Fruit fly (Drosophila melanogaster) whole organism, prepupa: ENCODE measurements around the gene CG42759.
A peak's percentile ranks its signal among the peaks of the same experiment; 100 is the strongest.

ENCODE experiments used
- Blimp-1 ChIP-seq: fragments of 200-800 bp; sonication (Bioruptor generic); optimal IDR thresholded peaks from 3 replicates; lab custom pipeline; 2017; ENCODE audit warnings: missing biosample characterization, missing genetic modification characterization, mild to moderate bottlenecking, moderate library complexity, missing genetic modification reagents
- CG10631 ChIP-seq: fragments of 200-800 bp; sonication (Bioruptor generic); optimal IDR thresholded peaks from 2 replicates; lab custom pipeline; 2016; ENCODE audit warnings: missing biosample characterization, missing genetic modification characterization
- CG10669 ChIP-seq: fragments of 200-800 bp; sonication (Bioruptor generic); optimal IDR thresholded peaks from 3 replicates; lab custom pipeline; 2018; ENCODE audit warnings: missing biosample characterization, mild to moderate bottlenecking, missing genetic modification characterization, moderate library complexity
- CG11294 ChIP-seq: fragments of 200-800 bp; sonication (Bioruptor generic); IDR thresholded peaks from 2 replicates; pipeline ENCODE4 v1.3.6; 2022; ENCODE audit warnings: missing biosample characterization, missing genetic modification characterization
- CG11762 ChIP-seq: fragments of 200-800 bp; sonication (Bioruptor generic); optimal IDR thresholded peaks from 3 replicates; lab custom pipeline; 2016; ENCODE audit warnings: missing biosample characterization, missing genetic modification characterization; ENCODE audit not compliant: insufficient read depth
- CG15336 ChIP-seq: fragments of 200-800 bp; sonication (Bioruptor generic); IDR thresholded peaks from 2 replicates; pipeline ENCODE4 v1.3.6; 2022; ENCODE audit warnings: missing biosample characterization, missing genetic modification characterization
- CG1621 ChIP-seq: fragments of 200-800 bp; sonication (Bioruptor generic); optimal IDR thresholded peaks from 3 replicates; lab custom pipeline; 2018; ENCODE audit warnings: missing biosample characterization, mild to moderate bottlenecking, missing genetic modification characterization
- CG32006 ChIP-seq: fragments of 200-800 bp; sonication (Bioruptor generic); optimal IDR thresholded peaks from 3 replicates; lab custom pipeline; 2017; ENCODE audit warnings: missing biosample characterization, mild to moderate bottlenecking, missing genetic modification characterization
- CG34406 ChIP-seq: fragments of 200-800 bp; sonication (Bioruptor generic); optimal IDR thresholded peaks from 3 replicates; lab custom pipeline; 2016; ENCODE audit warnings: missing biosample characterization, missing genetic modification characterization
- CG3919 ChIP-seq: fragments of 200-800 bp; sonication (Bioruptor generic); optimal IDR thresholded peaks from 3 replicates; lab custom pipeline; 2016; ENCODE audit warnings: missing biosample characterization, missing genetic modification characterization
- CG4318 ChIP-seq: fragments of 200-800 bp; sonication (Bioruptor generic); optimal IDR thresholded peaks from 3 replicates; lab custom pipeline; 2017; ENCODE audit warnings: missing biosample characterization, mild to moderate bottlenecking, missing genetic modification characterization
- CG6163 ChIP-seq: fragments of 200-800 bp; sonication (Bioruptor generic); IDR thresholded peaks from 3 replicates; pipeline ENCODE4 v1.3.6; 2022; ENCODE audit warnings: missing biosample characterization, missing genetic modification characterization
- CG6276 ChIP-seq: fragments of 200-800 bp; sonication (Bioruptor generic); optimal IDR thresholded peaks from 2 replicates; lab custom pipeline; 2017; ENCODE audit warnings: missing biosample characterization, mild to moderate bottlenecking, missing genetic modification characterization
- CG6792 ChIP-seq: fragments of 200-800 bp; sonication (Bioruptor generic); optimal IDR thresholded peaks from 3 replicates; lab custom pipeline; 2016; ENCODE audit warnings: missing biosample characterization, missing genetic modification characterization
- CG7368 ChIP-seq: fragments of 200-800 bp; sonication (Bioruptor generic); optimal IDR thresholded peaks from 3 replicates; lab custom pipeline; 2016; ENCODE audit warnings: missing biosample characterization, missing genetic modification characterization
- CG8119 ChIP-seq: fragments of 200-800 bp; sonication (Bioruptor generic); IDR thresholded peaks from 3 replicates; pipeline ENCODE4 v1.3.6; 2022; ENCODE audit warnings: missing biosample characterization, missing genetic modification characterization
- CG8319 ChIP-seq: fragments of 200-800 bp; sonication (Bioruptor generic); optimal IDR thresholded peaks from 3 replicates; lab custom pipeline; 2016; ENCODE audit warnings: missing biosample characterization, missing genetic modification characterization
- CG9139 ChIP-seq: fragments of 200-800 bp; sonication (Bioruptor generic); optimal IDR thresholded peaks from 3 replicates; lab custom pipeline; 2017; ENCODE audit warnings: missing biosample characterization, mild to moderate bottlenecking, missing genetic modification characterization
- Eip75B ChIP-seq: fragments of 200-800 bp; sonication (Bioruptor generic); optimal IDR thresholded peaks from 3 replicates; lab custom pipeline; 2016; ENCODE audit warnings: missing biosample characterization, missing genetic modification characterization
- Eip78C ChIP-seq: fragments of 200-800 bp; sonication (Bioruptor generic); peaks from one replicate; lab custom pipeline; 2016; ENCODE audit warnings: missing biosample characterization, missing genetic modification characterization
- Ets96B ChIP-seq: fragments of 200-800 bp; optimal IDR thresholded peaks from 2 replicates; lab custom pipeline; 2019; ENCODE audit warnings: missing biosample characterization, mild to moderate bottlenecking, missing genetic modification characterization, moderate library complexity
- Gug ChIP-seq: fragments of 200-800 bp; sonication (Bioruptor generic); IDR thresholded peaks from 2 replicates; pipeline ENCODE4 v1.3.6; 2022; ENCODE audit warnings: missing biosample characterization, missing genetic modification characterization
- Hr38 ChIP-seq: sonication (Bioruptor generic); optimal IDR thresholded peaks from 2 replicates; lab custom pipeline; 2016; ENCODE audit warnings: missing biosample characterization, missing genetic modification characterization
- Hr4 ChIP-seq: fragments of 200-800 bp; sonication (Bioruptor generic); optimal IDR thresholded peaks from 3 replicates; lab custom pipeline; 2016; ENCODE audit warnings: missing biosample characterization, missing genetic modification characterization
- Lpt ChIP-seq: fragments of 200-800 bp; sonication (Bioruptor generic); optimal IDR thresholded peaks from 3 replicates; lab custom pipeline; 2016; ENCODE audit warnings: missing biosample characterization, missing genetic modification characterization
- Met ChIP-seq: fragments of 200-800 bp; sonication (Bioruptor generic); optimal IDR thresholded peaks from 3 replicates; lab custom pipeline; 2016; ENCODE audit warnings: missing biosample characterization, missing genetic modification characterization
- OdsH ChIP-seq: fragments of 200-800 bp; sonication (Bioruptor generic); optimal IDR thresholded peaks from 3 replicates; lab custom pipeline; 2016; ENCODE audit warnings: missing biosample characterization, missing genetic modification characterization
- achi ChIP-seq: fragments of 200-800 bp; sonication (Bioruptor generic); optimal IDR thresholded peaks from 3 replicates; lab custom pipeline; 2016; ENCODE audit warnings: missing biosample characterization, missing genetic modification characterization
- acj6 ChIP-seq: fragments of 200-800 bp; sonication (Bioruptor generic); optimal IDR thresholded peaks from 3 replicates; lab custom pipeline; 2016; ENCODE audit warnings: missing biosample characterization, missing genetic modification characterization
- dac ChIP-seq: fragments of 200-800 bp; sonication (Bioruptor generic); optimal IDR thresholded peaks from 2 replicates; lab custom pipeline; 2017; ENCODE audit warnings: missing biosample characterization, mild to moderate bottlenecking, missing genetic modification characterization
- eg ChIP-seq: fragments of 200-800 bp; sonication (Bioruptor generic); IDR thresholded peaks from 3 replicates; pipeline ENCODE4 v1.3.6; 2022; ENCODE audit warnings: missing biosample characterization, missing genetic modification characterization
- esn ChIP-seq: fragments of 200-800 bp; sonication (Bioruptor generic); optimal IDR thresholded peaks from 2 replicates; lab custom pipeline; 2016; ENCODE audit warnings: missing biosample characterization, mild to moderate bottlenecking, missing genetic modification characterization, moderate library complexity
- fd59A ChIP-seq: fragments of 200-800 bp; sonication (Bioruptor generic); optimal IDR thresholded peaks from 2 replicates; lab custom pipeline; 2017; ENCODE audit warnings: missing biosample characterization, mild to moderate bottlenecking, missing genetic modification characterization, missing genetic modification reagents
- fkh ChIP-seq: fragments of 200-800 bp; sonication (Bioruptor generic); optimal IDR thresholded peaks from 3 replicates; lab custom pipeline; 2017; ENCODE audit warnings: missing biosample characterization, mild to moderate bottlenecking, missing genetic modification characterization, moderate library complexity
- lz ChIP-seq: fragments of 200-800 bp; sonication (Bioruptor generic); optimal IDR thresholded peaks from 3 replicates; lab custom pipeline; 2016; ENCODE audit warnings: missing biosample characterization, missing genetic modification characterization
- pdm3 ChIP-seq: fragments of 200-800 bp; sonication (Bioruptor generic); optimal IDR thresholded peaks from 3 replicates; lab custom pipeline; 2016; ENCODE audit warnings: missing biosample characterization, missing genetic modification characterization
- salr ChIP-seq, 2 experiments: fragments of 200-800 bp; sonication (Bioruptor generic); optimal IDR thresholded peaks; 3 replicates each; lab custom pipeline; 2016 to 2018; ENCODE audit warnings: missing biosample characterization in 2 of 2, missing genetic modification characterization in 2 of 2, mild to moderate bottlenecking in 1 of 2
- spab ChIP-seq: fragments of 200-800 bp; sonication (Bioruptor generic); optimal IDR thresholded peaks from 2 replicates; lab custom pipeline; 2017; ENCODE audit warnings: missing biosample characterization, mild to moderate bottlenecking, missing genetic modification characterization, missing genetic modification reagents
- svp ChIP-seq: fragments of 200-800 bp; sonication (Bioruptor generic); peaks from one replicate; lab custom pipeline; 2016; ENCODE audit warnings: missing biosample characterization, missing genetic modification characterization

Gene CG42759

DNA sequence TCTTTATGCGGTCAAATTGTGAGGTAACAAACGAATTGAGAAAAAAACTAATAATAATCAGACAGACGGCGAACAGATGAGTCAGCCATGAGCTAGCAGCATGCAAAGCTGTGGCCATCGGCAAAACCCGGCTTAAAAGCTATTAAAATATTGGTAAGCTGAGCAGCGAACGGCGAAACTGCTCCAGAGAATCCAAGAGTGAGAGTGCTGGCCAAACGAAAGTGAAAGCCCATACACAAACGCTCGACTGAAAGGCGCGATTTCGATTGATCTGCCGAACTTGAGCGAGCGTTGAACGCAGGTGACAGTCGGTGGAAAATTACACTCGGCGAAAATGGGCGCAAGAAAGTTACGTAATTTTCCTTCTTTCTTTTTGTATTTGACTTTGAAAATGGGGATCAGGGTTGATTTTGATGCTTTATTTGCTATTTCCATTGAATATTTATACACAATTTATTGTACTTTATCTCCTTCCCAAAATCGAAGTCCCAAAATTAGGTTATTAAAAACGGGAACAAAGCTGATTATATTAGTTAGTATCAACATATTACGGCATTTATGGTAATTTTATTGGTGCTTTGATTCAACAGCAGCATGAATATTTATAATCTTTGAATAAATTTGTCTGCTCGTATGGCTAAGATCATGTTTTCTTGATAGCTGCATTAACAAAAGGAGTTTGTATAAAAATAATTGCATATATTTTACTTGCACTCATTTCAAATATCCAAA, 7.0 kb downstream of the CG42759 start:
- peak; percentile 58 for TF ChIP-seq CG4318 (GFP tag; lab: Kevin White, UChicago)
- TF ChIP-seq eg (GFP tag; lab: Robert Waterston, UW): 0 out of 3 replicates have a peak, but pooled peaks have one; percentile 17
- peak; percentile 41 for TF ChIP-seq Eip78C (GFP tag; lab: Kevin White, UChicago)
- TF ChIP-seq CG6276: peak; percentile 32
- TF ChIP-seq CG32006 (GFP tag; lab: Kevin White, UChicago): peak; percentile 71
- 0 out of 3 replicates have a peak, but pooled peaks have one; percentile 22 for TF ChIP-seq CG6163 (GFP tag; lab: Robert Waterston, UW)
- no peak for TF ChIP-seq CG6792
- peak; percentile 33 for TF ChIP-seq svp (GFP tag; lab: Kevin White, UChicago)
- TF ChIP-seq Met (GFP tag; lab: Kevin White, UChicago): no peak
- TF ChIP-seq fkh (GFP tag; lab: Kevin White, UChicago): no peak
- TF ChIP-seq CG10631 (GFP tag; lab: Kevin White, UChicago): no peak
- no peak for TF ChIP-seq esn
- TF ChIP-seq Hr4 (GFP tag; lab: Kevin White, UChicago): peak; percentile 56
- peak; percentile 78 for TF ChIP-seq Blimp-1
- no peak for TF ChIP-seq fd59A (GFP tag; lab: Kevin White, UChicago)

DNA sequence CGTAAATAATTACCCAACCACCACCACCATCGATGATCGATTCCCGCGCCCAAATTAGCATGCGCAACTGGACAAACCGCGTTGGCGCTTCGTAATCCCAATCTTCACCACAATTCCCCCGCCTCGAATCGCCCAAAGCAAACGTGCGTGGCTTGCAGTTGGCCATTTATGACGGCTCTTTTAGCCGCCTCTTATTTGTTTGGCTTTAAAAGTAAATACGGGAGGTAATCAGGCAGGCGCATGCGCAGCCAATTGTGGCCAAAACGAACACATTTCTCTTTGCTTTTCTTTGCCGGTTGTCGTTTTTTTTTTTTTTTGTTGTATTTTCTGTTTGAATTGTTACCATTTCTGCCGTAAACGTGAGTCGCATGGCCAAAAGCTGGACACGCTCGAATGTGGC, 7.7 kb downstream of the CG42759 start:
- TF ChIP-seq fkh (GFP tag; lab: Kevin White, UChicago) (peak; percentile 37), CG10669 (GFP tag; lab: Kevin White, UChicago) (no peak)

DNA sequence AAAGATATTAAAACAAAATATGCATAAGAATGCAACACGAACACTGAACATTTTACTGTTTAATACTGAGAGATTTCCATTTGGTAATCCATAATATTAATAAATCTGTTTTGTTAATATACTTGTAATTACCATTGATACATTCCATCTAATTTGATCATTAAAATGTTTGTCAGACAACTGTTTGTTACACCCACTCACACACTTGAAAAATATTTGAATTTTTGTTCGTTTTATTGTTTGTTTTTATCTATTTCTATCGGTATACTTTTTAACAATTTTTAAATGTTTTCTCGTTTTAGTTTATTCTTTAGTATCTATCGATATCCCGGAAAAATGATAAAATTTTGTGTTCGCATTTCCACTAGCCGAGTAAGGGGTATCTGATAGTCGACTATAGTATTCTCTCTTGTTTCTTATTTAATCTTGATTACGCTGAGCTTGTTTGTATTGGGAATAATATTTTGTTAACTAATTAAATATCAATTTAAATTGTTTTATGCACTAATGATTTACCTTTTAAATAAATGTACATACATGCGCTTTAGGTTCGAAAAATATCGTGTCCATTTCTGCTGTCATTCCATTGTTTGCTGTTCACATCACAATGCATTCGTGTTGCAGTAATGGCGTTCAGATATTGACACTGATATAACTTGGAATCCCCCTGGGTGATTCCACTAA, 9.1 kb downstream of the CG42759 start, which contains the start of gene CG34303:
CG34303 (minus strand) TSS at position 51 of the 684 bp plus-strand sequence.
- TF ChIP-seq Eip78C (GFP tag; lab: Kevin White, UChicago) (peak; percentile 27), lz (GFP tag; lab: Kevin White, UChicago) (no peak)

dm6 chr3R:10153957-10154685, 11.3 kb downstream of the CG42759 start:
- TF ChIP-seq CG8119 (peak; percentile 74), Met (GFP tag; lab: Kevin White, UChicago) (no peak), CG4318 (GFP tag; lab: Kevin White, UChicago) (peak; percentile 37), eg (GFP tag; lab: Robert Waterston, UW) (no peak; the same call in none of the 3 replicates), CG8319 (peak; percentile 8), Hr4 (GFP tag; lab: Kevin White, UChicago) (peak; percentile 75), OdsH (no peak), CG7368 (GFP tag; lab: Kevin White, UChicago) (peak; percentile 16), spab (peak; percentile 2), CG6163 (GFP tag; lab: Robert Waterston, UW) (peak; percentile 79; the same call in 2 of the 3 replicates), CG10631 (GFP tag; lab: Kevin White, UChicago) (peak; percentile 34), CG15336 (GFP tag; lab: Robert Waterston, UW) (peak; percentile 87), Lpt (GFP tag; lab: Kevin White, UChicago) (peak; percentile 41), CG1621 (no peak), Hr38 (GFP tag; lab: Kevin White, UChicago) (no peak), achi (GFP tag; lab: Kevin White, UChicago) (peak; percentile 61), CG11762 (GFP tag; lab: Kevin White, UChicago) (peak; percentile 19), Eip75B (GFP tag; lab: Kevin White, UChicago) (peak; percentile 23), salr (GFP tag; optimal IDR thresholded peaks at IDR 0.05; lab: Kevin White, UChicago) (peak in 1 of 2 experiments; percentile 33), CG6792 (peak; percentile 19), pdm3 (GFP tag; lab: Kevin White, UChicago) (peak; percentile 58), CG9139 (GFP tag; lab: Kevin White, UChicago) (no peak), dac (GFP tag; lab: Kevin White, UChicago) (peak; percentile 60), CG34406 (no peak), CG3919 (no peak), acj6 (GFP tag; lab: Kevin White, UChicago) (peak; percentile 33), Gug (GFP tag; lab: Robert Waterston, UW) (peak; percentile 62), Ets96B (no peak), Blimp-1 (no peak), CG11294 (peak; percentile 53; the same call in 1 of the 2 replicates)
